Fruit fly (Drosophila melanogaster): ENCODE measurements around the gene CG7488.

The CG7488 gene

dm6 chr3R:13015811-13016766 lies 20.7 kb downstream of the CG7488 start (continued):
- TF ChIP-seq maf-S (GFP tag; optimal IDR thresholded peaks at IDR 0.05), result no peak
- no peak for TF ChIP-seq sr (GFP tag; IDR thresholded peaks at IDR 0.05)
- no peak for TF ChIP-seq CG14860 (GFP tag; IDR thresholded peaks at IDR 0.05; ENCODE audit: partially characterized antibody)
- TF ChIP-seq Meics (GFP tag; optimal IDR thresholded peaks at IDR 0.05), result peak; percentile 5
- TF ChIP-seq schlank (tag; optimal IDR thresholded peaks at IDR 0.05), result no peak
- no peak for TF ChIP-seq wdn (GFP tag; IDR thresholded peaks at IDR 0.05)
- TF ChIP-seq H15 (GFP tag; IDR thresholded peaks at IDR 0.05), result no peak
- peak; percentile 34; the same call in 1 of the 2 replicates for TF ChIP-seq rib (GFP tag; IDR thresholded peaks at IDR 0.05)
- TF ChIP-seq Chrac-16 (GFP tag; optimal IDR thresholded peaks at IDR 0.05), result no peak
- TF ChIP-seq Aef1 (GFP tag; IDR thresholded peaks at IDR 0.05), result no peak
- no peak for TF ChIP-seq Antp (GFP tag; optimal IDR thresholded peaks at IDR 0.05)
- no peak for TF ChIP-seq fru (optimal IDR thresholded peaks at IDR 0.05)
- TF ChIP-seq Bteb2 (GFP tag; optimal IDR thresholded peaks at IDR 0.05), result no peak
- peak; percentile 3 for TF ChIP-seq CG3838 (GFP tag; optimal IDR thresholded peaks at IDR 0.05)
- no peak for TF ChIP-seq Ets97D (GFP tag; optimal IDR thresholded peaks at IDR 0.05)
- no peak for TF ChIP-seq Hey (tag; optimal IDR thresholded peaks at IDR 0.05)
- TF ChIP-seq CG18262 (tag; optimal IDR thresholded peaks at IDR 0.05), result no peak
- no peak for TF ChIP-seq CG10462 (GFP tag; optimal IDR thresholded peaks at IDR 0.05)
- TF ChIP-seq repo (GFP tag; optimal IDR thresholded peaks at IDR 0.05), result no peak
- no peak for TF ChIP-seq CG31365 (tag; optimal IDR thresholded peaks at IDR 0.05)
- no peak for TF ChIP-seq hth (optimal IDR thresholded peaks at IDR 0.05)
- TF ChIP-seq ken (GFP tag; IDR thresholded peaks at IDR 0.05), result no peak
- TF ChIP-seq NFAT (GFP tag; IDR thresholded peaks at IDR 0.05), result no peak
- TF ChIP-seq Dref (GFP tag; IDR thresholded peaks at IDR 0.05), result no peak
- no peak for TF ChIP-seq gt (GFP tag; IDR thresholded peaks at IDR 0.05)
- TF ChIP-seq CG1792 (GFP tag; optimal IDR thresholded peaks at IDR 0.05), result no peak
- no peak for TF ChIP-seq Camta (GFP tag; optimal IDR thresholded peaks at IDR 0.05)
- TF ChIP-seq phol (tag; optimal IDR thresholded peaks at IDR 0.05), result no peak
- TF ChIP-seq jumu (GFP tag; optimal IDR thresholded peaks at IDR 0.05), result no peak
- TF ChIP-seq E2f1 (GFP tag; IDR thresholded peaks at IDR 0.05), result no peak
- TF ChIP-seq tna (GFP tag; IDR thresholded peaks at IDR 0.05; ENCODE audit: partially characterized antibody), result no peak
- TF ChIP-seq ase (GFP tag; IDR thresholded peaks at IDR 0.05), result no peak
- no peak for TF ChIP-seq Fer2 (tag; optimal IDR thresholded peaks at IDR 0.05)
- TF ChIP-seq gsb-n (tag; optimal IDR thresholded peaks at IDR 0.05), result no peak
- no peak for TF ChIP-seq CG8290 (GFP tag; optimal IDR thresholded peaks at IDR 0.05)
- peak in 1 of 2 experiments; percentile 35 for TF ChIP-seq CG8290 (tag; optimal IDR thresholded peaks at IDR 0.05)
- TF ChIP-seq ash1 (GFP tag; optimal IDR thresholded peaks at IDR 0.05), result no peak
- TF ChIP-seq pros (GFP tag; optimal IDR thresholded peaks at IDR 0.05), result no peak
- TF ChIP-seq wor (GFP tag; IDR thresholded peaks at IDR 0.05), result no peak
- TF ChIP-seq CG6791 (GFP tag; IDR thresholded peaks at IDR 0.05; ENCODE audit: partially characterized antibody), result no peak
- no peak for TF ChIP-seq nau (GFP tag; optimal IDR thresholded peaks at IDR 0.05)
- no peak for TF ChIP-seq CkIIα-i1 (GFP tag; IDR thresholded peaks at IDR 0.05)
- TF ChIP-seq CG32772 (GFP tag; IDR thresholded peaks at IDR 0.05), result peak; percentile 32; the same call in 1 of the 2 replicates
- no peak for TF ChIP-seq Dll (GFP tag; IDR thresholded peaks at IDR 0.05; ENCODE audit: partially characterized antibody)
- no peak for TF ChIP-seq CG43689 (GFP tag; IDR thresholded peaks at IDR 0.05)
- no peak for TF ChIP-seq amos (GFP tag; IDR thresholded peaks at IDR 0.05; ENCODE audit: partially characterized antibody)
- TF ChIP-seq CG10147 (GFP tag; optimal IDR thresholded peaks at IDR 0.05), result no peak
- TF ChIP-seq slou (GFP tag; optimal IDR thresholded peaks at IDR 0.05), result no peak
- TF ChIP-seq disco-r (GFP tag; optimal IDR thresholded peaks at IDR 0.05), result no peak
- 0 out of 3 replicates have a peak, but pooled peaks have one; percentile 7 for TF ChIP-seq so (GFP tag; IDR thresholded peaks at IDR 0.05)
- TF ChIP-seq CG30431 (GFP tag; optimal IDR thresholded peaks at IDR 0.05), result no peak

All from whole organism, embryonic.